Worm (Caenorhabditis elegans) whole organism, L4/young adult: ENCODE results near the gene ints-9.

Experiments
- W03F9.2 ChIP-seq: fragments of 150-350 bp; optimal IDR thresholded peaks from 2 replicates; lab custom pipeline; 2014; ENCODE audit warnings: missing biosample characterization, missing genetic modification characterization
- dao-5 ChIP-seq: sonication (generic microtip); optimal IDR thresholded peaks from 2 replicates; lab custom pipeline; 2016; ENCODE audit warnings: missing genotype, missing genetic modification characterization, moderate library complexity, missing compliant biosample characterization
- him-1 ChIP-seq: sonication (generic microtip); optimal IDR thresholded peaks from 2 replicates; lab custom pipeline; 2016; ENCODE audit warnings: missing genotype, missing genetic modification reagents, missing genetic modification characterization, missing compliant biosample characterization

ints-9 gene

DNA sequence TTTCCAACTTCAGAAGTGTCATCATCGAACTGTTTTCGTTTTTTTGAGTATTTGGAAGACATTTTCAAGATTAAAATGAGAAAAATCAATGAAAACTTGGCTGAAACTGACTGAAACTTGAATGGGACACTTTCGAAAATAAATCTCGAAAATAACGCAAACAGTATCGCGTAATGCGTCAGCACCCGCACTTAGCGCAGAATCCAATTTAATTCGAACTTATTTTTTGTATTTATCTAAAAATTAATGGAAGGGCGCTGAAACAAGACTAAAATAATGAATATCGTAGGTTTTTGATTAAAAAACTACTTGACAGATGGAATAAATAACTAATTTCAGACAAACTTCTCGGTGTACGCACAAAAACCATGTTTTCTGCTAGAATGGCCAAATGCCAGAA lies at the start of gene ints-9, which contains the start of gene snu-66:
Gene ints-9 (plus strand): TSS at position 240 of the 400 bp plus-strand sequence.
Gene snu-66 (minus strand): TSS at position 108 of the 400 bp plus-strand sequence.
- TF ChIP-seq him-1 (tag; lab: Kevin White, UChicago) (no peak), W03F9.2 (no peak), dao-5 (tag; lab: Kevin White, UChicago) (no peak)

ce11 chrV:7527153-7527552 lies 48.4 kb upstream of the ints-9 start, which contains the start of gene C54F6.17:
Gene C54F6.17 (plus strand): TSS chrV:7527453.
- TF ChIP-seq dao-5 (tag; lab: Kevin White, UChicago), result no peak
- TF ChIP-seq him-1 (tag; lab: Kevin White, UChicago), result no peak

- no peak for TF ChIP-seq W03F9.2
These were observed 46.8 kb upstream of the ints-9 start, which contains the start of gene C54F6.5 for ce11 chrV:7528816-7529215. Gene C54F6.5 (plus strand): TSS chrV:7529116.

DNA sequence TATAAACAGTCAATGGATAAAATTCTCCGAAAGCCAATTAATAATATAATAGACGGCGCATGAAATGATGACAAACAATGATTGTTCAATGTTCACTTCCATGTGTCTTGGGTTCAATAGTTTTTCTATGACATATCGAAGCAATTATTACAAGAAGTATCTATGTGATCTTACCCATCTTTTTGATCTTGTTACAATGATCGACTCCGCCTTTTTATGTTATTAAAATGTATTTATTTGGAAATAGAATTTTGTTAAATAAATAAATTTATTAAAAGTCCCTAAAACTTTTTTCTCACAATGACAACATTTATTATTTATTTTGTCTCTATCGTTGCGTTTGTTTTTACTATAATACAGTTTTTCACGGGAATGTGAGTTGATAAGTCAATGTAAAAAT lies 45.8 kb upstream of the ints-9 start, which contains the start of gene swt-2:
Gene swt-2 (plus strand): TSS at position 301 of the 400 bp plus-strand sequence.
- no peak for TF ChIP-seq dao-5 (tag; lab: Kevin White, UChicago)
- TF ChIP-seq W03F9.2, result no peak
- no peak for TF ChIP-seq him-1 (tag; lab: Kevin White, UChicago)

DNA sequence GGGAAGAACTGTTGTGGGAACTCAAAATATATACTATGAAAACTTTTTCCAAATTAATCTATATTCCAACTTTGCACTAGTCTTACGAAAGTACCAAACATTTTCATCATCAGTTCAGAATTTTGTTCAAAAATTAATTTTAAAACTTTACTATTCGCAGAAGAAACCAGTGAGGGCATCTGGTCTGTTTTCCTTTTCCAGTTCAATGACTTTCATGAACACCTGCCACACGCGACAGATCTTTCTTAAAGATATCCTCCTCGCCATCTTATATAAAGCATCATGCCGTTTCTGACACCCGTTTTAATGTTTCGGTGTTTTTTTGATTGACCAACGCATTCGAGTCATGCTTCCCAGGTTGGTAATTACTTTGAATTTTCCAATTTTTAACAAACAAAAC lies 42.7 kb upstream of the ints-9 start, which contains the start of gene C54F6.3:
Gene C54F6.3 (plus strand): TSS at position 301 of the 400 bp plus-strand sequence.
- TF ChIP-seq W03F9.2, result no peak
- TF ChIP-seq dao-5 (tag; lab: Kevin White, UChicago), result no peak
- TF ChIP-seq him-1 (tag; lab: Kevin White, UChicago), result no peak

DNA sequence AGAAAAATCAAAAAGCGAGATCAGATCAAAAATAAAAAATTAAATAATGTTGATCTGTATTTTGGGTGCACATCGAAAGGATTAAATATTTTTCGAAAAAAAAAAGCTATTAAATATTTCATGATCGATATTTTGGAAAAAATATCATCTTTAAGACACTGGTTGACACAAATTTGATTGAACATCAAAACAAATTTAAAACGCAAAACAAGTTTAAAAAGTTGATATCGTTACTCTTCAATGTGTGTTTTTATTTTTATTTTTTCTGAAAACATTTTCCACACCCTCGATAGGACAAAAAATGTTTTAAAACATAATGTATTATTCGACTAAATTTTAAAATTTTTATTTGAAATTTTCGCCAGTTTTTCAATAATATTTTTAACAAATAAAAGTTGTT lies 37.6 kb upstream of the ints-9 start, which contains the start of gene C54F6.12:
Gene C54F6.12 (minus strand): TSS at position 101 of the 400 bp plus-strand sequence.
- TF ChIP-seq dao-5 (tag; lab: Kevin White, UChicago), result no peak
- no peak for TF ChIP-seq W03F9.2
- no peak for TF ChIP-seq him-1 (tag; lab: Kevin White, UChicago)

ce11 chrV:7539015-7539414 lies 36.6 kb upstream of the ints-9 start, which contains the start of gene srh-268:
Gene srh-268 (plus strand): TSS chrV:7539315.
- TF ChIP-seq him-1 (tag; lab: Kevin White, UChicago) (no peak), dao-5 (tag; lab: Kevin White, UChicago) (no peak), W03F9.2 (no peak)

- TF ChIP-seq dao-5 (tag; lab: Kevin White, UChicago), result no peak
- no peak for TF ChIP-seq him-1 (tag; lab: Kevin White, UChicago)
- TF ChIP-seq W03F9.2, result no peak
These were observed 31.9 kb upstream of the ints-9 start for ce11 chrV:7543728-7544127.

- TF ChIP-seq him-1 (tag; lab: Kevin White, UChicago), result no peak
- no peak for TF ChIP-seq W03F9.2
- TF ChIP-seq dao-5 (tag; lab: Kevin White, UChicago), result no peak
These were observed 30.4 kb upstream of the ints-9 start, which contains the start of the genes C54F6.19 and nhx-3 for ce11 chrV:7545187-7545586. Gene C54F6.19 (plus strand): TSS chrV:7545487. Gene nhx-3 (minus strand): TSS chrV:7545523.

DNA sequence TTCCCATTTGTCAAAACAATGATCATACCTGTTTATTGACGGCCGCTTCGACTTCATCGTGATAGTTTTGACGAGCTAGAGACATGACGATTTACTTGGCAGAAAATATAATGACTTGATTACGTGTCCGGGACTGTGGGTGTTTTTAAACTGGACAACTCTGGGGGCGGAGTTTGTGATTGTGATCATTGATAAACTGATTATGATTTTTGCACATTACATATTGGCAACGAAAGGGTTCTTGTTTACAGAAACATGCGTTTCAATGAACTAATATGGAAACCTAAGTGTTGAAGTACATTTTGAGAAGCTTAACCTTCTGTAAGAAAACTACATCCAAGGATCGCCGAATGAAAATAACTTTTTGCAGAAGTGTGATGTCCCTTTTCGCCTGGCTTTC lies 28.1 kb upstream of the ints-9 start, which contains the start of gene ftn-1:
Gene ftn-1 (minus strand): TSS at position 101 of the 400 bp plus-strand sequence.
- no peak for TF ChIP-seq dao-5 (tag; lab: Kevin White, UChicago)
- TF ChIP-seq him-1 (tag; lab: Kevin White, UChicago), result no peak

DNA sequence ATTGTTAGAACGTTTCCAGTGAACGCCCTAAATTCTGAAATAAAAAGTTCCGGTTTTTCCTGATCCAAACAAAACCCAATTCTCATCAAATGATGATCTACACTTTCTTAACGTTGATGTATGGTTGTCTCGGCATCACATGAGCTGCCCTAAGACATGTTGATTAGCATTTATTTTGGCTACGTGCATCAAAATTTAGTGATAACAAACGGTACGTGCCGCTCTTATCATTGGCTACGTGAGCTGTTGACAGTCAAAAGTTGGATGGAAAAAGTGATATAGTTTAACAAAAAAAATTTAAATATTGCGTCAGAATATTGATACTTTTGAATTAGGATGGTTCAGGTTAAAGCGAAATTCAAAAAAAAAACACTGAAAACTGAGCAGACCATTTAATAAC lies 27.6 kb upstream of the ints-9 start:
- TF ChIP-seq him-1 (tag; lab: Kevin White, UChicago) (no peak), W03F9.2 (no peak), dao-5 (tag; lab: Kevin White, UChicago) (no peak)

ce11 chrV:7551821-7552220 lies 23.8 kb upstream of the ints-9 start, which contains the start of gene F19F10.3:
Gene F19F10.3 (plus strand): TSS chrV:7552121.
- TF ChIP-seq dao-5 (tag; lab: Kevin White, UChicago) (no peak), W03F9.2 (no peak), him-1 (tag; lab: Kevin White, UChicago) (no peak)

- TF ChIP-seq him-1 (tag; lab: Kevin White, UChicago) (no peak), dao-5 (tag; lab: Kevin White, UChicago) (no peak), W03F9.2 (no peak)
These were observed 21.7 kb upstream of the ints-9 start, which contains the start of gene ttr-10 for ce11 chrV:7553873-7554362. Gene ttr-10 (minus strand): TSS chrV:7553923.

DNA sequence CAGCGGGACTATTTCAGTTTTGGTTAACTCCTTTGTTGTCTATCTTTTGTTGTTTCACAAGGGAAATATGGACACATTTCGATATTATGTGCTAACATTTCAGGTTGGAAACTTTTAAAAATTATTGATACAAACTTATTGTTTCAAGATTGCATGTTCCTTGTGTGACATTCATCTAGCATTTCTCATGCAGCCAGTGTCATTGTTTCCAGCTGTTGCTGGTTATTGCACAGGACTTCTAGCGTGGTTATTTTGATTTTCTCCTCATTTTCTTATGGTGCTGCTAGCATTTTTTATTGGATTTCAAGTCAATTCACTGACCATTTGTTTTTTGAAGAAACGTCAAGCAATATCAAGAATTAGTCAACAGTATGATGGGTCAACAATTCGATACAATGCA lies 19.7 kb upstream of the ints-9 start:
- TF ChIP-seq W03F9.2 (no peak), dao-5 (tag; lab: Kevin White, UChicago) (no peak), him-1 (tag; lab: Kevin White, UChicago) (no peak)

- TF ChIP-seq dao-5 (tag; lab: Kevin White, UChicago) (no peak), him-1 (tag; lab: Kevin White, UChicago) (no peak), W03F9.2 (no peak)
These were observed 16.9 kb upstream of the ints-9 start, which contains the start of gene ets-7 for ce11 chrV:7558693-7559092. Gene ets-7 (minus strand): TSS chrV:7558793.
